Fruit fly (Drosophila melanogaster): ENCODE measurements around the gene CG5445.

DNA sequence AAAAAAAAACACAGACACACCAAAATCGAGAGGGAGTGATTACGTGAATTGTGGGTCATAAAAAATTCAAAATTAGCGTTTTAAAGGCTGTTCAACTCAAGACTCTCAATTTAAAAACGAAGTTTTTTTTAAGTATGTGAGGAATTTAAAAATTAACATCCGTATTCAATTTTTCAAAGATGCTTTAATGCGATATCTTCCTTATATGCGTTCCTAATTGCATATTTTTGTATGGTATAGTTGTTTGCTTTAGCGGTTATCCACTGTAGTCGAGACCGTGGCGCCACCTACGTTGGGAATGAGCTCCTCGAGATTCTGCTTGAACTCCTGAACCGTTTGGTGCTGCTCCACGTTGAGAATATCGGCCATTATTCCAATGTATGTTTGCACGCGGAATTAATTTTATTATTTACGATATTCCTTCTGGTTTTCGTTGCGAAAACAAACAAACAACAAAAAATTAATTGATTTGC is 8.7 kb downstream of the CG5445 start:
- TF ChIP-seq CG8478 (optimal IDR thresholded peaks at IDR 0.05) (no peak), CTCF (optimal IDR thresholded peaks at IDR 0.05) (peak; percentile 26 to 27)

Measured in S2 (cell line).